Worm (Caenorhabditis elegans) whole organism, mixed stage, embryonic: ENCODE measurements around the gene C03B1.14.

Experiments
- bed-3 ChIP-seq: fragments of 200-800 bp; sonication (Bioruptor generic); optimal IDR thresholded peaks from 3 replicates; lab custom pipeline; 2018; ENCODE audit warnings: mild to moderate bottlenecking, missing genetic modification characterization, moderate library complexity, missing compliant biosample characterization
- blmp-1 ChIP-seq: fragments of 150-350 bp; optimal IDR thresholded peaks from 2 replicates; lab custom pipeline; 2014; ENCODE audit warnings: missing biosample characterization, missing genetic modification characterization
- ceh-39 ChIP-seq: fragments of 150-350 bp; optimal IDR thresholded peaks from 2 replicates; lab custom pipeline; 2014; ENCODE audit warnings: missing biosample characterization, missing genetic modification characterization
- ceh-43 ChIP-seq: fragments of 200-800 bp; sonication (Bioruptor generic); optimal IDR thresholded peaks from 2 replicates; lab custom pipeline; 2018; ENCODE audit warnings: mild to moderate bottlenecking, missing genetic modification characterization, moderate library complexity, missing compliant biosample characterization
- ceh-83 ChIP-seq: fragments of 200-800 bp; sonication (Bioruptor generic); optimal IDR thresholded peaks from 2 replicates; lab custom pipeline; 2018; ENCODE audit warnings: mild to moderate bottlenecking, missing genetic modification characterization, missing compliant biosample characterization
- ces-1 ChIP-seq: fragments of 150-350 bp; optimal IDR thresholded peaks from 2 replicates; lab custom pipeline; 2014; ENCODE audit warnings: missing biosample characterization, missing genetic modification reagents, missing genetic modification characterization
- drap-1 ChIP-seq: fragments of 200-800 bp; sonication (Bioruptor generic); optimal IDR thresholded peaks from 3 replicates; lab custom pipeline; 2018; ENCODE audit warnings: mild to moderate bottlenecking, missing genetic modification characterization, missing compliant biosample characterization
- elt-1 ChIP-seq: sonication (generic microtip); optimal IDR thresholded peaks from 2 replicates; lab custom pipeline; 2017; ENCODE audit warnings: missing genetic modification characterization, mild to moderate bottlenecking, missing compliant biosample characterization, antibody characterized with exemption, moderate library complexity, borderline replicate concordance; ENCODE audit not compliant: insufficient read depth
- elt-3 ChIP-seq: fragments of 150-350 bp; optimal IDR thresholded peaks from 2 replicates; lab custom pipeline; 2014; ENCODE audit warnings: missing biosample characterization, missing genetic modification characterization
- flh-1 ChIP-seq: fragments of 200-800 bp; sonication (Bioruptor generic); optimal IDR thresholded peaks from 2 replicates; lab custom pipeline; 2018; ENCODE audit warnings: mild to moderate bottlenecking, missing genetic modification characterization, moderate library complexity, missing compliant biosample characterization
- ham-2 ChIP-seq: fragments of 200-800 bp; sonication (Bioruptor generic); optimal IDR thresholded peaks from 2 replicates; lab custom pipeline; 2018; ENCODE audit warnings: mild to moderate bottlenecking, missing genetic modification characterization, missing compliant biosample characterization
- hlh-1 ChIP-seq: fragments of 150-350 bp; optimal IDR thresholded peaks from 2 replicates; lab custom pipeline; 2014; ENCODE audit warnings: missing biosample characterization, missing genetic modification reagents, missing genetic modification characterization
- lin-13 ChIP-seq: fragments of 150-350 bp; optimal IDR thresholded peaks from 2 replicates; lab custom pipeline; 2014; ENCODE audit warnings: missing biosample characterization, missing genetic modification characterization
- lin-32 ChIP-seq: fragments of 200-800 bp; sonication (Bioruptor generic); optimal IDR thresholded peaks from 2 replicates; lab custom pipeline; 2018; ENCODE audit warnings: mild to moderate bottlenecking, missing genetic modification characterization, missing compliant biosample characterization
- lsy-2 ChIP-seq: fragments of 150-350 bp; optimal IDR thresholded peaks from 2 replicates; lab custom pipeline; 2014; ENCODE audit warnings: missing biosample characterization, missing genetic modification characterization
- mab-5 ChIP-seq: fragments of 150-350 bp; optimal IDR thresholded peaks from 2 replicates; lab custom pipeline; 2014; ENCODE audit warnings: missing biosample characterization, missing genetic modification characterization
- mep-1 ChIP-seq: fragments of 150-350 bp; optimal IDR thresholded peaks from 2 replicates; lab custom pipeline; 2017; ENCODE audit warnings: missing biosample characterization, missing genetic modification reagents, missing genetic modification characterization, inconsistent platforms
- mls-2 ChIP-seq: sonication (generic microtip); optimal IDR thresholded peaks from 2 replicates; lab custom pipeline; 2016; ENCODE audit warnings: mild to moderate bottlenecking, missing genetic modification characterization, moderate library complexity, missing compliant biosample characterization
- nhr-12 ChIP-seq: fragments of 150-350 bp; optimal IDR thresholded peaks from 2 replicates; lab custom pipeline; 2014; ENCODE audit warnings: missing biosample characterization, missing genetic modification characterization
- nhr-2 ChIP-seq: fragments of 150-350 bp; optimal IDR thresholded peaks from 2 replicates; lab custom pipeline; 2014; ENCODE audit warnings: missing biosample characterization, missing genetic modification characterization
- nhr-237 ChIP-seq: fragments of 150-350 bp; optimal IDR thresholded peaks from 2 replicates; lab custom pipeline; 2014; ENCODE audit warnings: missing biosample characterization, missing genetic modification characterization
- nhr-28 ChIP-seq: fragments of 150-350 bp; optimal IDR thresholded peaks from 2 replicates; lab custom pipeline; 2014; ENCODE audit warnings: missing biosample characterization, missing genetic modification characterization
- nhr-76 ChIP-seq: sonication (generic microtip); optimal IDR thresholded peaks from 2 replicates; lab custom pipeline; 2017; ENCODE audit warnings: missing biosample characterization, missing genetic modification characterization
- pha-4 ChIP-seq: fragments of 150-350 bp; optimal IDR thresholded peaks from 2 replicates; lab custom pipeline; 2018; ENCODE audit warnings: missing biosample characterization, missing genetic modification reagents, missing genetic modification characterization
- sem-2 ChIP-seq: fragments of 200-800 bp; sonication (Bioruptor generic); optimal IDR thresholded peaks from 2 replicates; lab custom pipeline; 2018; ENCODE audit warnings: mild to moderate bottlenecking, missing genetic modification characterization, missing compliant biosample characterization
- sptf-1 ChIP-seq: sonication (generic microtip); optimal IDR thresholded peaks from 2 replicates; lab custom pipeline; 2017; ENCODE audit warnings: mild to moderate bottlenecking, missing genetic modification characterization, moderate library complexity, missing compliant biosample characterization
- unc-120 ChIP-seq: sonication (generic microtip); optimal IDR thresholded peaks from 2 replicates; lab custom pipeline; 2017; ENCODE audit warnings: missing genetic modification characterization, missing compliant biosample characterization; ENCODE audit not compliant: poor library complexity, severe bottlenecking
- unc-39 ChIP-seq: fragments of 150-350 bp; optimal IDR thresholded peaks from 2 replicates; lab custom pipeline; 2014; ENCODE audit warnings: missing biosample characterization, missing genetic modification characterization
- unc-62 ChIP-seq: fragments of 150-350 bp; optimal IDR thresholded peaks from 2 replicates; lab custom pipeline; 2014; ENCODE audit warnings: missing biosample characterization, missing genetic modification reagents, missing genetic modification characterization
- zip-8 ChIP-seq: fragments of 150-350 bp; optimal IDR thresholded peaks from 2 replicates; lab custom pipeline; 2014; ENCODE audit warnings: missing biosample characterization, missing genetic modification characterization
- ztf-11 ChIP-seq: fragments of 150-350 bp; optimal IDR thresholded peaks from 2 replicates; lab custom pipeline; 2014; ENCODE audit warnings: missing biosample characterization, missing genetic modification characterization

The C03B1.14 gene

DNA sequence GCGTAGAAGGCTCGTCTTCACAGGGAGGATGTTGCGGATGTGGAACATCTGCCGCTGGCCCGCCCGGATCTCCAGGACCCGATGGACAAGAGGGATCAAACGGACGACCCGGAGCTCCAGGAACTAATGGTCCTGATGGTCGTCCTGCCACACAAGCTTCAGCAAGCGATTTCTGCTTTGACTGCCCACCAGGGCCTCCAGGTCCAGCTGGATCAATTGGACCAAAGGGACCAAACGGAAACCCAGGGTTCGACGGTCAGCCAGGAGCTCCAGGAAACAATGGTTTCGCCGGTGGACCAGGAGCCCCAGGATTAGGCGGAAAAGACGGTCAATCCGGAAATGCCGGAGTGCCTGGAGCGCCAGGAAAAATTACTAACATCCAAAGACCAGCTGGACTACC is 26.0 kb downstream of the C03B1.14 start:
- TF ChIP-seq unc-39 (tag; lab: Kevin White, UChicago): no peak
- TF ChIP-seq, all 35 proteins: peak for 0

DNA sequence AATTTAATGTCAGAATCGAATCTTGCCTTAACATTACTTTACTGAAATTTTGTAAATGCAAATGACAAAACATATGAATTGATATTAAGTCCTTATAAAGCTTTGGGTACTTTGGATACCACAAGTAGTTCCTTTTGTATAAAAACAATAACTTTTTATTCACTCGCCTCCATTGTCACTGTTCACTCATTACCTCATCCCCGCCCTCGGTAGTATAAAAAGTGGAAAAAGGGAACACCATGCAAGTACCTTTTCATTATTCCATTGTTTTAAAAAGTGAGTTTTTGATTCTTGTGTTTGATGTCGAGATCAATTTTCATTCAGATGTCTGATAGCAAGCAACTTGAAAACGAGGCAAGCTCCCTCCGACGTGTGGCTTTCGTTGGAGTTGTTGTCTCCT is 26.6 kb downstream of the C03B1.14 start, which contains the start of gene col-171:
Gene col-171, plus strand, starts transcription at position 301 of the 400 bp plus-strand sequence.
- TF ChIP-seq nhr-28 (no peak), nhr-76 (tag; lab: Kevin White, UChicago) (no peak), unc-120 (tag; lab: Kevin White, UChicago) (no peak), mls-2 (tag; lab: Kevin White, UChicago) (no peak), ceh-83 (no peak), lsy-2 (tag; lab: Kevin White, UChicago) (no peak), ham-2 (GFP tag; lab: Kevin White, UChicago) (no peak), ceh-39 (tag; lab: Kevin White, UChicago) (no peak), zip-8 (no peak), pha-4 (no peak)

ce11 chrX:6331409-6331808 is 29.1 kb downstream of the C03B1.14 start, which contains the start of gene col-170:
Gene col-170 (plus strand): TSS chrX:6331709.
- TF ChIP-seq drap-1 (GFP tag; lab: Kevin White, UChicago) (no peak), nhr-2 (no peak), ham-2 (GFP tag; lab: Kevin White, UChicago) (no peak), nhr-28 (no peak), elt-3 (tag; lab: Kevin White, UChicago) (no peak), pha-4 (no peak), ceh-83 (no peak), mep-1 (tag; lab: Kevin White, UChicago) (no peak), nhr-76 (tag; lab: Kevin White, UChicago) (no peak), nhr-12 (tag; lab: Kevin White, UChicago) (no peak), elt-1 (tag; lab: Kevin White, UChicago) (no peak), lsy-2 (tag; lab: Kevin White, UChicago) (no peak), lin-13 (tag; lab: Kevin White, UChicago) (no peak), ztf-11 (no peak), lin-32 (GFP tag; lab: Kevin White, UChicago) (no peak), bed-3 (GFP tag; lab: Kevin White, UChicago) (no peak), unc-120 (tag; lab: Kevin White, UChicago) (no peak), nhr-237 (tag; lab: Kevin White, UChicago) (no peak), mab-5 (tag; lab: Kevin White, UChicago) (no peak), blmp-1 (tag; lab: Kevin White, UChicago) (no peak)

ce11 chrX:6328860-6329259 is 31.7 kb downstream of the C03B1.14 start, which contains the start of gene col-169:
Gene col-169 (plus strand): TSS chrX:6329160.
- TF ChIP-seq lin-13 (tag; lab: Kevin White, UChicago) (no peak), zip-8 (peak; percentile 30)

DNA sequence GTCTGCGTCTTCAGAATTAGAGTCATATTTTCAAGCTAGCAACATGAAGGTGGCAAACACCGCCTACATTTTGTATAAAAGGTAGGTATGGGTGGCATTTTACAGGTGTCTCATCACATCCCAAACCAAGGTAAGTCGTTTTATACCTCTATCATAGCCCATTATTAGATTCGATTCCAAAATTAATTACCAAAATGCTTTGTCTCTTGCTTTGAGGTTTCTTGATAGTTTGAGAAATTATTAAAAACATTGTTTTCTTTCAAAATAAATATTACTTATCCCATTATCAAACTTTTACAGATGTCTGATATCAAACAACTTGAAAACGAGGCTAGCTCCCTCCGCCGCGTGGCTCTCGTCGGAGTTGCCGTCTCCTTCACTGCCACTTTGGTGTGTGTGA is 34.5 kb downstream of the C03B1.14 start, which contains the start of gene col-168:
Gene col-168, plus strand, starts transcription at position 301 of the 400 bp plus-strand sequence.
- no peak for TF ChIP-seq ceh-39 (tag; lab: Kevin White, UChicago)
- TF ChIP-seq, all 35 proteins: peak for 0

DNA sequence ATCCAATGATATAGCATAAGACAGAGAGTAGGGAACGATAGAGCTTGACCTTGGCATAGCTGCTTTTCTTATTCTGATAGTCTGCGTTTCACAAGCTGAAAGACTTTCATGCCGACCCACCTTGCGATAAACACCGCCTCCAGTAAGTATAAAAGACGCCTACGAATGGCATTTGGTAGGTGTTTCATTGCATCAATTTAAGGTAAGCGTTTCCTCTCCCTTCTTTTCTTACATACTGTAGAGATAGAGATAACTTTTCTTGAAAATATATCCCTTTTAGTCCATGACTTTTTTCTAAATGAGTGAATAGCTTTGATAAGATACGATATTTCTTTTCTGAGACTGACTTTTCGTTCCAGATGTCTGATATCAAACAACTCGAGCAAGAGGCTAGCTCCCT is 37.4 kb downstream of the C03B1.14 start, which contains the start of gene col-167:
Gene col-167, plus strand, starts transcription at position 360 of the 400 bp plus-strand sequence.
- TF ChIP-seq flh-1 (GFP tag; lab: Kevin White, UChicago) (no peak), unc-39 (tag; lab: Kevin White, UChicago) (no peak), ceh-39 (tag; lab: Kevin White, UChicago) (no peak), ces-1 (GFP tag; lab: Kevin White, UChicago) (no peak), unc-62 (no peak)

DNA sequence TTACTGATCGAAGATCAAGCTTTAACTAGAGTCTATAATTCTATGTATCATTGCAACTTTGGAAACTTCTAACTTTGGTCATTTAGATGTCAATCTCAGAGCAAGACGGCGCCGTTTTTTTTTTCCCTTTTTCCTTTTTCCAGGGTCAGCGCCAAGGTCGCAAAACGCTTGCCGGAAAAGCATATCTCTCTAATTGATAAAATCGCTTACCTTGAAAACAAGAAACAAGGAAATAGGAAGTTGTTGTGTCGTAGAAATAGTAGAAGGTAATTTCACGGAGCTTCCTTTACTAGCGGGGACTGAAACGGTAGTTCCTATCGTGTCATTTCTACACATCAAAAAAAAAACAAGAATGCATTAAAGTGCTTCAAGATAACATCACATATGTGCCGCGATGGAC is 39.2 kb downstream of the C03B1.14 start:
- TF ChIP-seq elt-3 (tag; lab: Kevin White, UChicago) (no peak), ceh-43 (no peak), hlh-1 (tag; lab: Kevin White, UChicago) (no peak), ztf-11 (no peak), sptf-1 (tag; lab: Kevin White, UChicago) (no peak), nhr-237 (tag; lab: Kevin White, UChicago) (no peak), sem-2 (GFP tag; lab: Kevin White, UChicago) (no peak), elt-1 (tag; lab: Kevin White, UChicago) (no peak)
